Worm (Caenorhabditis elegans): ENCODE data around the gene hda-5.

ce11 chrII:11829920-11830319 is 31.1 kb downstream of the hda-5 start, which contains the start of gene pes-5:
- TF ChIP-seq lsy-27 (tag; optimal IDR thresholded peaks at IDR 0.05; ENCODE audit: borderline replicate concordance, insufficient read depth) (no peak), cebp-1 (GFP tag; IDR thresholded peaks at IDR 0.05) (no peak), cebp-1 (tag; optimal IDR thresholded peaks at IDR 0.05) (no peak), snpc-4 (GFP tag; optimal IDR thresholded peaks at IDR 0.05) (no peak), snpc-4 (tag; optimal IDR thresholded peaks at IDR 0.05) (no peak), akir-1 (GFP tag; optimal IDR thresholded peaks at IDR 0.05) (no peak), nhr-120 (GFP tag; IDR thresholded peaks at IDR 0.05) (no peak), xnd-1 (tag; optimal IDR thresholded peaks at IDR 0.05) (no peak)
